Fruit fly (Drosophila melanogaster) whole organism, prepupa: ENCODE data around the gene Cisd2.

Source experiments
- CG10631 ChIP-seq: fragments of 200-800 bp; sonication (Bioruptor generic); optimal IDR thresholded peaks from 2 replicates; lab custom pipeline; 2016; ENCODE audit warnings: missing biosample characterization, missing genetic modification characterization
- CG10669 ChIP-seq: fragments of 200-800 bp; sonication (Bioruptor generic); optimal IDR thresholded peaks from 3 replicates; lab custom pipeline; 2018; ENCODE audit warnings: missing biosample characterization, mild to moderate bottlenecking, missing genetic modification characterization, moderate library complexity
- CG11294 ChIP-seq: fragments of 200-800 bp; sonication (Bioruptor generic); IDR thresholded peaks from 2 replicates; pipeline ENCODE4 v1.3.6; 2022; ENCODE audit warnings: missing biosample characterization, missing genetic modification characterization
- CG11762 ChIP-seq: fragments of 200-800 bp; sonication (Bioruptor generic); optimal IDR thresholded peaks from 3 replicates; lab custom pipeline; 2016; ENCODE audit warnings: missing biosample characterization, missing genetic modification characterization; ENCODE audit not compliant: insufficient read depth
- CG11902 ChIP-seq: fragments of 200-800 bp; sonication (Bioruptor generic); optimal IDR thresholded peaks from 3 replicates; lab custom pipeline; 2016; ENCODE audit warnings: missing biosample characterization, missing genetic modification characterization
- CG15336 ChIP-seq: fragments of 200-800 bp; sonication (Bioruptor generic); IDR thresholded peaks from 2 replicates; pipeline ENCODE4 v1.3.6; 2022; ENCODE audit warnings: missing biosample characterization, missing genetic modification characterization
- CG16779 ChIP-seq: fragments of 200-800 bp; sonication (Bioruptor generic); optimal IDR thresholded peaks from 3 replicates; lab custom pipeline; 2017; ENCODE audit warnings: missing biosample characterization, mild to moderate bottlenecking, missing genetic modification characterization
- CG3032 ChIP-seq: fragments of 200-800 bp; optimal IDR thresholded peaks from 2 replicates; lab custom pipeline; 2019; ENCODE audit warnings: missing biosample characterization, mild to moderate bottlenecking, missing genetic modification characterization, moderate library complexity
- CG31627 ChIP-seq: fragments of 200-800 bp; sonication (Bioruptor generic); optimal IDR thresholded peaks from 3 replicates; lab custom pipeline; 2016; ENCODE audit warnings: missing biosample characterization, missing genetic modification characterization
- CG32006 ChIP-seq: fragments of 200-800 bp; sonication (Bioruptor generic); optimal IDR thresholded peaks from 3 replicates; lab custom pipeline; 2017; ENCODE audit warnings: missing biosample characterization, mild to moderate bottlenecking, missing genetic modification characterization
- CG34406 ChIP-seq: fragments of 200-800 bp; sonication (Bioruptor generic); optimal IDR thresholded peaks from 3 replicates; lab custom pipeline; 2016; ENCODE audit warnings: missing biosample characterization, missing genetic modification characterization
- CG3919 ChIP-seq: fragments of 200-800 bp; sonication (Bioruptor generic); optimal IDR thresholded peaks from 3 replicates; lab custom pipeline; 2016; ENCODE audit warnings: missing biosample characterization, missing genetic modification characterization
- CG6163 ChIP-seq: fragments of 200-800 bp; sonication (Bioruptor generic); IDR thresholded peaks from 3 replicates; pipeline ENCODE4 v1.3.6; 2022; ENCODE audit warnings: missing biosample characterization, missing genetic modification characterization
- CG6808 ChIP-seq: fragments of 200-800 bp; sonication (Bioruptor generic); optimal IDR thresholded peaks from 3 replicates; lab custom pipeline; 2017; ENCODE audit warnings: missing biosample characterization, missing genetic modification characterization, mild to moderate bottlenecking, moderate library complexity, missing genetic modification reagents
- CG6854 ChIP-seq: fragments of 200-800 bp; sonication (Bioruptor generic); optimal IDR thresholded peaks from 2 replicates; lab custom pipeline; 2017; ENCODE audit warnings: missing biosample characterization, mild to moderate bottlenecking, missing genetic modification characterization
- CG7368 ChIP-seq: fragments of 200-800 bp; sonication (Bioruptor generic); optimal IDR thresholded peaks from 3 replicates; lab custom pipeline; 2016; ENCODE audit warnings: missing biosample characterization, missing genetic modification characterization
- CG8119 ChIP-seq: fragments of 200-800 bp; sonication (Bioruptor generic); IDR thresholded peaks from 3 replicates; pipeline ENCODE4 v1.3.6; 2022; ENCODE audit warnings: missing biosample characterization, missing genetic modification characterization
- CG8632 ChIP-seq: fragments of 200-800 bp; sonication (Bioruptor generic); optimal IDR thresholded peaks from 3 replicates; lab custom pipeline; 2016; ENCODE audit warnings: missing biosample characterization, missing genetic modification characterization
- Eip75B ChIP-seq: fragments of 200-800 bp; sonication (Bioruptor generic); optimal IDR thresholded peaks from 3 replicates; lab custom pipeline; 2016; ENCODE audit warnings: missing biosample characterization, missing genetic modification characterization
- Eip93F ChIP-seq: fragments of 200-800 bp; sonication (Bioruptor generic); optimal IDR thresholded peaks from 2 replicates; lab custom pipeline; 2016; ENCODE audit warnings: missing biosample characterization, mild to moderate bottlenecking, missing genetic modification characterization
- Ets21C ChIP-seq: fragments of 200-800 bp; sonication (Bioruptor generic); optimal IDR thresholded peaks from 3 replicates; lab custom pipeline; 2016; ENCODE audit warnings: missing biosample characterization, missing genetic modification characterization
- Ets96B ChIP-seq: fragments of 200-800 bp; optimal IDR thresholded peaks from 2 replicates; lab custom pipeline; 2019; ENCODE audit warnings: missing biosample characterization, mild to moderate bottlenecking, missing genetic modification characterization, moderate library complexity
- Gug ChIP-seq: fragments of 200-800 bp; sonication (Bioruptor generic); IDR thresholded peaks from 2 replicates; pipeline ENCODE4 v1.3.6; 2022; ENCODE audit warnings: missing biosample characterization, missing genetic modification characterization
- Hr39 ChIP-seq: fragments of 200-800 bp; sonication (Bioruptor generic); optimal IDR thresholded peaks from 2 replicates; lab custom pipeline; 2016; ENCODE audit warnings: missing biosample characterization, missing genetic modification characterization
- Lpt ChIP-seq: fragments of 200-800 bp; sonication (Bioruptor generic); optimal IDR thresholded peaks from 3 replicates; lab custom pipeline; 2016; ENCODE audit warnings: missing biosample characterization, missing genetic modification characterization
- Met ChIP-seq: fragments of 200-800 bp; sonication (Bioruptor generic); optimal IDR thresholded peaks from 3 replicates; lab custom pipeline; 2016; ENCODE audit warnings: missing biosample characterization, missing genetic modification characterization
- OdsH ChIP-seq: fragments of 200-800 bp; sonication (Bioruptor generic); optimal IDR thresholded peaks from 3 replicates; lab custom pipeline; 2016; ENCODE audit warnings: missing biosample characterization, missing genetic modification characterization
- Sox15 ChIP-seq: fragments of 200-800 bp; sonication (Bioruptor generic); optimal IDR thresholded peaks from 3 replicates; lab custom pipeline; 2016; ENCODE audit warnings: missing biosample characterization, missing genetic modification characterization
- acj6 ChIP-seq: fragments of 200-800 bp; sonication (Bioruptor generic); optimal IDR thresholded peaks from 3 replicates; lab custom pipeline; 2016; ENCODE audit warnings: missing biosample characterization, missing genetic modification characterization
- cyc ChIP-seq: fragments of 200-800 bp; sonication (Bioruptor generic); optimal IDR thresholded peaks from 3 replicates; lab custom pipeline; 2016; ENCODE audit warnings: missing biosample characterization, missing genetic modification characterization
- dac ChIP-seq: fragments of 200-800 bp; sonication (Bioruptor generic); optimal IDR thresholded peaks from 2 replicates; lab custom pipeline; 2017; ENCODE audit warnings: missing biosample characterization, mild to moderate bottlenecking, missing genetic modification characterization
- dsx ChIP-seq: fragments of 200-800 bp; optimal IDR thresholded peaks from 3 replicates; lab custom pipeline; 2019; ENCODE audit warnings: missing biosample characterization, mild to moderate bottlenecking, missing genetic modification characterization, moderate library complexity; ENCODE audit not compliant: poor library complexity, severe bottlenecking
- esn ChIP-seq: fragments of 200-800 bp; sonication (Bioruptor generic); optimal IDR thresholded peaks from 2 replicates; lab custom pipeline; 2016; ENCODE audit warnings: missing biosample characterization, mild to moderate bottlenecking, missing genetic modification characterization, moderate library complexity
- fd59A ChIP-seq: fragments of 200-800 bp; sonication (Bioruptor generic); optimal IDR thresholded peaks from 2 replicates; lab custom pipeline; 2017; ENCODE audit warnings: missing biosample characterization, mild to moderate bottlenecking, missing genetic modification characterization, missing genetic modification reagents
- fd85E ChIP-seq: fragments of 200-800 bp; sonication (Bioruptor generic); optimal IDR thresholded peaks from 3 replicates; lab custom pipeline; 2016; ENCODE audit warnings: missing biosample characterization, missing genetic modification characterization
- lz ChIP-seq: fragments of 200-800 bp; sonication (Bioruptor generic); optimal IDR thresholded peaks from 3 replicates; lab custom pipeline; 2016; ENCODE audit warnings: missing biosample characterization, missing genetic modification characterization
- net ChIP-seq: fragments of 200-800 bp; sonication (Bioruptor generic); optimal IDR thresholded peaks from 3 replicates; lab custom pipeline; 2016; ENCODE audit warnings: missing biosample characterization, missing genetic modification characterization
- pdm3 ChIP-seq: fragments of 200-800 bp; sonication (Bioruptor generic); optimal IDR thresholded peaks from 3 replicates; lab custom pipeline; 2016; ENCODE audit warnings: missing biosample characterization, missing genetic modification characterization
- salr ChIP-seq, 2 experiments: fragments of 200-800 bp; sonication (Bioruptor generic); optimal IDR thresholded peaks; 3 replicates each; lab custom pipeline; 2016 to 2018; ENCODE audit warnings: missing biosample characterization in 2 of 2, missing genetic modification characterization in 2 of 2, mild to moderate bottlenecking in 1 of 2
- ss ChIP-seq, 2 experiments: fragments of 200-800 bp; sonication (Bioruptor generic); optimal IDR thresholded peaks; 2 replicates in 1 of 2; 3 replicates in 1 of 2; lab custom pipeline; 2017 to 2018; ENCODE audit warnings: mild to moderate bottlenecking in 2 of 2, missing biosample characterization in 2 of 2, missing genetic modification characterization in 2 of 2, moderate library complexity in 1 of 2
- vri ChIP-seq: fragments of 200-800 bp; sonication (Bioruptor generic); optimal IDR thresholded peaks from 3 replicates; lab custom pipeline; 2016; ENCODE audit warnings: missing biosample characterization, mild to moderate bottlenecking, missing genetic modification characterization

Cisd2 gene

dm6 chr3R:29204612-29205480 is 18.4 kb downstream of the Cisd2 start (continued):
- TF ChIP-seq CG8119 (peak; percentile 77), esn (no peak), CG6163 (GFP tag; lab: Robert Waterston, UW) (peak; percentile 48; the same call in 1 of the 3 replicates), CG11762 (GFP tag; lab: Kevin White, UChicago) (no peak), lz (GFP tag; lab: Kevin White, UChicago) (peak; percentile 34), ss (GFP tag; optimal IDR thresholded peaks at IDR 0.05; lab: Kevin White, UChicago) (peak in 1 of 2 experiments; percentile 35), salr (GFP tag; optimal IDR thresholded peaks at IDR 0.05; lab: Kevin White, UChicago) (peak in 1 of 2 experiments; percentile 58), CG16779 (peak; percentile 3), net (GFP tag; lab: Kevin White, UChicago) (peak; percentile 71), Ets21C (GFP tag; lab: Kevin White, UChicago) (no peak), CG7368 (GFP tag; lab: Kevin White, UChicago) (peak; percentile 15), CG32006 (GFP tag; lab: Kevin White, UChicago) (peak; percentile 86), OdsH (GFP tag; lab: Kevin White, UChicago) (peak; percentile 63), CG10631 (GFP tag; lab: Kevin White, UChicago) (peak; percentile 52), pdm3 (GFP tag; lab: Kevin White, UChicago) (peak; percentile 65), Hr39 (GFP tag; lab: Kevin White, UChicago) (no peak), dsx (GFP tag; lab: Kevin White, UChicago) (peak; percentile 18), Eip75B (peak; percentile 24), CG11902 (no peak), Sox15 (GFP tag; lab: Kevin White, UChicago) (no peak), vri (no peak), acj6 (GFP tag; lab: Kevin White, UChicago) (peak; percentile 54), CG3032 (tag; lab: Kevin White, UChicago) (peak; percentile 55), CG15336 (GFP tag; lab: Robert Waterston, UW) (peak; percentile 79), CG34406 (no peak), Lpt (GFP tag; lab: Kevin White, UChicago) (peak; percentile 46), Met (no peak), cyc (GFP tag; lab: Kevin White, UChicago) (no peak), CG10669 (peak; percentile 20), fd85E (GFP tag; lab: Kevin White, UChicago) (no peak), CG6854 (GFP tag; lab: Kevin White, UChicago) (no peak), CG11294 (GFP tag; lab: Robert Waterston, UW) (no peak), CG31627 (GFP tag; lab: Kevin White, UChicago) (no peak), CG3919 (peak; percentile 56), CG8632 (GFP tag; lab: Kevin White, UChicago) (no peak), fd59A (peak; percentile 41), dac (GFP tag; lab: Kevin White, UChicago) (peak; percentile 68), CG6808 (peak; percentile 50), Gug (peak; percentile 45; the same call in 1 of the 2 replicates), Ets96B (tag; lab: Kevin White, UChicago) (peak; percentile 47), Eip93F (GFP tag; lab: Kevin White, UChicago) (no peak)
